Fruit fly (Drosophila melanogaster) S2 (cell line): Measurements from ENCODE around the gene CG14961.

Source experiments
- CG8478 ChIP-seq: fragments of >200 bp; optimal IDR thresholded peaks from 2 replicates; lab custom pipeline; 2018
- CTCF ChIP-seq, 2 experiments: fragments of >200 bp; optimal IDR thresholded peaks; 2 replicates each; lab custom pipeline; 2018

CG14961 gene

DNA sequence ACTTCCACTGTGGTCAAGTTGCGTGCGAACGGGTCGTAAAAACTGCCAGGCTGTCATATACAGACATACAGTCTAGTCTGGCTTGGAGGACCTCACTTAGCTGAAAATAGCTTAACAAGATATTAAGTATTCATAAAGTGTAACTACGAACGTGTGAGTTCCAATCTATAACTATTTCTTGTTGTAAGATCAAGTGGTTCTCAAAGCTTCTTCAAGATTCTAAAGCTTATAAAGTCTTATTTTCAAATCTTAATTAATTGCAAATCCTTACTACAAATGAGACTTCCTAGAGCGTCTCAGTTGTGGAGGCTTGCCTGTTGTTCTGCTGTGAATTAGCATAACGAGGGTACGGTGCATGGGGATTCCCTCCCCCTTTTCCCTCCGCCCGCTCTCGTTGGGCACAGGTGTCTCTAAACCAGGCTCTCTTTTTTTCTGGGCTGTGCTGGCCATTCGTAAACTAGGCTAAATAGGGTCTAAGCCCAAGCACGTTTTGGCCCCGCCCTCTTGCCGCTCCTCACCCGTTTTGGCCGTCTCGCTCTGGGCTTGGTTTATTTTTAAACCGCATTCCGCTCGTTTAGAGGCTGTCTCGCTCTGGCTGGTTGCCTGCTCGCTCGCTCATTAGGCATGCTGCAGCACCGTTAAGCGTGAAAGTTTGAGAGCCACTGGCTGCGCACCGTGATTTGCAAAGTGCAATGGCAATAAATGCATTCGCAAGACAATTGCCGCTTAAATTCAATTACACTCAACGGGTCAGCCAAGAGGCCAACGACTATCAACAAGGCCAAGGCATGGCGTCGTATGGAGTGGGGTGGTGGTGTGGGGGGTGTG is 8.4 kb downstream of the CG14961 start:
- TF ChIP-seq CG8478 (lab: Kevin White, UChicago) (no peak), CTCF (optimal IDR thresholded peaks at IDR 0.05; lab: Kevin White, UChicago) (no peak)

DNA sequence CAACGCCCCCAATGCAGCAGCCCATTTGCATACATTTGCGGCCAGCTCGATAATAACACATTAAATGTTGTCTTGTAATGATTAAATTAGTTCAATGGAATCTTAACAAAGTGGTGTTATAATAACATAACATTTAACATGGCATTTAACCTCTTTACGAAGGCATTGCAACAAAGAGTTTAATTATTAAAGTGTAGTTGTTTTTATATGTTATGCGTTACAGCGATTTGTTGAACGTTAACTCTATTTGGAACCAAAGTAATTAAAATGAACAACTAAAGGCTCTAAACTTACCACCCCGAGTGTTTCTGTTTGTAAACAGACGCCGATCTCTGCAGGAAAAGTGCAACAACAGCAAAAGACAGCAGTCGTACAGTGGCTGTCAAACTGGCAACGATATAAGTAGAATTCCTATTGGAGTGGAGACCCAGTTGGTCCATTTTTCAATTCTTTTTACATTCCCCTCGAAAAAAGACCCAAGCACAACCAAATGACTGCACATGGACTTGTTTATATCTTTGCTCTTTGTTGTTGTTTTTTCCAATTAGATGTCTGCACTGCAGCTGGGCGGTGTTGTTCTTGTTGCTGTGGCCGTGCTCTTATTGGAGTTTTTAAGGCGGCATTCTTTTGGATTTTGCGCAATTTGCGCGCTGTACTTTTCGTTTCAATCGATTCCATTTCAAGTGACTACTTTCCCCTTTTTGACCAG is 9.2 kb downstream of the CG14961 start:
- TF ChIP-seq CG8478 (lab: Kevin White, UChicago) (no peak), CTCF (optimal IDR thresholded peaks at IDR 0.05; lab: Kevin White, UChicago) (no peak)

DNA sequence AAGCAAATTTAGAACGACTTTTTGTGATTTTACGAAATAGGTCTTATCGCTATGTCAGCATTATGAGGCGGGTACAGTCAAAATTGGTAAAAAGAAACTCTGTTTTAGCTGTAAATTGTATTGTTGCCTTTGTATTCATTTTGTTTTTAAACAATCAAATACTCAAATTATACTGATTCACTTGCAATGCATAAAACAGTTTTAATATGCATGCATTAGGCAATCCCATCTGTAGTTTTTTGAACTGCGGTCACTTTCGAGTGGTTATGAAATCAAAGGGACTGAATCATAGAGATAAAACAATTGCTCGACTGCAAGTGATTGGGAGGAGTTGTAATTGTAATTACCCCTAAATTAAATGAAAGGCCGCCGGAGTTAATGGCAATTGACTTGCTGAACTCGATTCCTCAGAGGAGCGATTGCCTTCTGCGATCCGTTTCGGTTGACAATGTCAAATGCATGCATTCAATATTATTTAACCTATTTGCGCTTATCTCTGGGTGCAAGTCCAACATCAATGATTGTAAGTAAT is 9.9 kb downstream of the CG14961 start:
- no peak for TF ChIP-seq CTCF (optimal IDR thresholded peaks at IDR 0.05; lab: Kevin White, UChicago)
- no peak for TF ChIP-seq CG8478 (lab: Kevin White, UChicago)

DNA sequence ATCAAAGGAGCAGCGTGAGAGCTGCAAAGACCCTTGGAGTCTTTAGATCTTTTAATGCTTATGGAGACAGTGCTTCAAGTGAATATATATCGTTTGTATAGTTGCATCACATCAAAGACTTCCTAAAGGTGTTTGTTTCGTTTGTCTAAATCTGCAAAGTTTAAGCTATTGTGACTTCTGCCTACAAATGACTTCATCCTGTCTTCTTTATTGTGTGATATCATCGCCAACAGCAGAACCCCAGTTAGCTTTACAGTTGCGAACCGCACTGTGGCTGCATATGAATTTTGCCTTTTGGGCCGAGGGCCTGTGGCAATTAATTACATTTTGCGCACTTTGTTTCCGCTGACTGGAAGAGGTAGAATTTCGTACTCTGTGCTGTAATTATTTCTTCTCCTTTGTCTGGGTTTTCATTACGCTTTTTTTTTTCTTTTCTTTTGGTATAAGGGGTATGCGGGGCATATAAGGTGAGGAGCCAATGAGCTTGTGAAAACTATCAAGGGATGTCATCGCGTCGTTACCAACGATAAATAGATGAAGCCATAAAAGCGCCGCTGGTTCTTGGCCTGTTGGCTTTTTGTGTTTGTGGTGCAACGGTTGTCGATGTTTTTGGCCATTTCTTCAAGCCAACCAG is 12.6 kb downstream of the CG14961 start:
- TF ChIP-seq CTCF (optimal IDR thresholded peaks at IDR 0.05; lab: Kevin White, UChicago) (no peak), CG8478 (lab: Kevin White, UChicago) (no peak)

DNA sequence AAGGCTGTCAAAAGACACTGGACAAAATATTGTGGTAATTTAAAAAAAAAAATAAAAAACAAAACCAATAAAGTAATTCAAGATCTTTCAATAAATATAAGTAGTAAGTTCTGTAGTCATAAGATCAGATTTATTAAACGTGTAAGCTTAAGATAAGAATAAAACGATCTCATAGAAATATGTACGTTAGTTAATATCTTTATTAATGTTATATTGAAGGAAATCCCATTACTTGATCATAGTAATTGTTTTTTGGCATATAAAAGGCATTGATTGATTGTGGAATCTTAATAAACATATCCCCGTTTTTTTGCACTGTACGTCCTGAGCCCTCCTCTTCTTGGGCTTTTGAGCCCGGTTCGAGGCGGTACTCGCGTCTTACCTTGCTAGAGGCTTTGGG is 13.4 kb downstream of the CG14961 start:
- TF ChIP-seq CG8478 (lab: Kevin White, UChicago) (no peak), CTCF (optimal IDR thresholded peaks at IDR 0.05; lab: Kevin White, UChicago) (no peak)

DNA sequence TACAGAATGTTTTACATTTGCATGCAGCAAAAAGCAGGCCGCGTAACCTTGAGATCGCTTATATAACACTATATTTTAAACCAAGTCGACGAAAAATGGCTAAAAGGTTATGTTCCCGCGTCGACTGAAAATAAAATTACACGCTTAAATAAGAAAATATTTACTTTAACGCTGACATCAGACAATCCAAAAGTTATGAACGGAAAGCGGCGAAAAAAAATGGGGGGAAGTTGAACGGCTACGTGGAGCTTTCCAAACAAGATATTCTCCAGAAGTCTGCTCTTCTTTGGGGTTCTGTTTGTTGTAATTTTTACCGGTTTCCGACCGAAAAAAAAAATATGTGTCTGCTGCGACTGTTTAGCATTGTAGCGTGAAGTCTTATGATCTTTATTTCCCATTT is 14.7 kb downstream of the CG14961 start:
- TF ChIP-seq CTCF (optimal IDR thresholded peaks at IDR 0.05; lab: Kevin White, UChicago) = no peak
- no peak for TF ChIP-seq CG8478 (lab: Kevin White, UChicago)

DNA sequence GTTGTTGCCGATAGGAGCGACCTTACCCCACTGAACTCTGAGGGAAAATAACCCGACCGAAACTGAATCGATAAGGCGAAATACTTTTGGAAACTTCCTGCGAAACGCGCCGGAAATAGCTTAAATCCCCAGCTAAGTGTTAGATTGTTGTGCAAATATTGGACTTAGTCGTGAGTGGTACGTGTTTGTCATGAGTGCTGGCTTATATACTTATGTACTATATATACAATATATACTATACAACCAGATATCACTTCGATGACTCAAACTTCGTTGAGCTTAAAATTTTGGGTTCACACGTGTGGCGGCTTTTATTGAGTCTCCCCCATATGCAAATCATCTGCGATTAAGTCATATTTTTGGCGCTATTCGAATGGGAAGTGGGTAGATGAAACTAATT is 16.4 kb downstream of the CG14961 start:
- TF ChIP-seq CG8478 (lab: Kevin White, UChicago) (no peak), CTCF (optimal IDR thresholded peaks at IDR 0.05; lab: Kevin White, UChicago) (no peak)

DNA sequence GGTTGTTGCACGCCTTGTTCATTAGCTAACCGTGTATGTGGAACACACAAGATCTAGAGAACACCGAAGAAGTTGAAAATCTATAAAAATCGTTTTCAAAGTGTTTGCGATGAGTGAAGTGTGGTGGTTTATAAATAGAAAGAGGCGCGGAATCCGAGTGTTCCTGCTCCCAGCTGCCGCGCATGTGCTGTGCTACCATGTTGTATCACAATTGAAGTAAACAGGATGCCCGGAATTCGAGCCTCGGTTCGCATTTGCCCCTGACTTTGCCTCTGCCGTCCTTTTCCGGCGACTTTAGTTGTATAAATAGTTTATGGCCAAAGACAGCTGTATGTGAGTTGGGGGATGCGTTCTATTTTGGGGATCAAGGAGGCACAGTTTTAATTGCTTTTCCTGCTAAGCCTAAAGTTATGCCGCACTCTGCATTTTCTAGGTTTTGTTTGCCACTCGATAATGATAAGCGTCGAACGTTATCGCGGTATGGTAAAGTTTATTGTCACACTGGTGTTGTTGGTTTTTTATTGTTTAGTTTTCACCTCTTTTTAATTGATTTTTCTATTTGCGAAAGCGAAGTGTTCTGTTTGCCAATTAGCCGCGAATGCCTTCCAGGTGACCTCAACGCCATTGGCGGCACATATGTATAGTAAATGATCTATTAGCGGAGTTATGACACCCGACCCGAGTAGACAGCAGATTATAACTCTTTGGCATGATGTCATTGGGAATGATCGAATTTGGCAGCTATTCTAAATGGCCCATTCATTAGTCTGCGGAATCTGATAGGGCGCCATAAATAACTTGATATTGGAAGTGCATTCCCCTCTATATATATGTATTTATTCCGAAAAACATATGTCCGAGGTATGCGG is 19.3 kb downstream of the CG14961 start:
- TF ChIP-seq CTCF (optimal IDR thresholded peaks at IDR 0.05; lab: Kevin White, UChicago) (no peak), CG8478 (lab: Kevin White, UChicago) (no peak)

DNA sequence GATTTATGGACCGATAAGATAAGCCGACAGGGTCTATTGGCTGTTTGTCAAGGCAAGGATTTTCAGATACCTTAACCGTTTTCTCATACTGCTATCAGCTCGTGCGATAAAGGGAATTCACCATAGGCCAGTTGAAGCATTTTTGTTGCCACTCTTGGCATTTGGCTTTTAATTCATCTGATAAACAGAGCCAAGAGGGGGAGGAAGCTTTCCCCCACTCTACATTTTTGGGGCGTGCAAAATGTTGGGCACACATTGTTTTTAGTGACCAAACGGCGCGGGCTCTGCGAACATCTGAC is 19.9 kb downstream of the CG14961 start:
- TF ChIP-seq CG8478 (lab: Kevin White, UChicago) (no peak), CTCF (optimal IDR thresholded peaks at IDR 0.05; lab: Kevin White, UChicago) (no peak)

DNA sequence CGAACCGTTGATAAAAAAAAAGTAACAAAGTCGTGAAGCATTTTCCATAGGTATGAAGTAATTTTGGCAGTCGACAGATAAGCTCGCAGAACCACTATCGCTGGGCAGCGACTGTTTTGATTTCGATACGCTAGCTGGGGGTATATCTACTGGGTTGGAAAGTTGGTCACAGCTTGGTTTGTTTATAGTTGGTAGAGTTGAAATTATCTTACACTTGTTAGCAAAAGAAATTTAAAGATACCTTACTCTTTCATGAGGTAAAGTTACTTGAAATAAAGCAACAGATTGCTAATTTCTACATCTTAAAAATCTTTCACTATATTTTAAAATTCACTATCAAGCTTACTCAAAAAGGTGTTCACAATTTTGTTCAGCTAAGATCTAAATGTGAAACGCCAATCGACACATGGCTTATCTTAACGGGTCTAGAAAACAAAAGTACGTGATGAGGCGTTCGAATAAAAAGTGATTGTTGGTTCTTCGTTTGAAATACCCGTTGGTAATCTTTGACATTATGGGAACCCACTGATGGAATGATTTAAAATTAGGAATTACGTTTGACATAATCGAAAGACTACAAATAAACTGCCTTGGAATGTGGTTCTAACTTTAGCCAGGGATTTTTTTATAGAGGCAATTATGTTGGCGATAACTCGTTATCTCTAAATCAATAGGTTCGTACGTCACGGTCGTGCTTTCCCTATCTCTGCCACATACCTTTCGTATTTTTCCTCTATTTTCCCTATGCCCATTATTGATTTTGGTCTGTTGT is 20.9 kb downstream of the CG14961 start:
- no peak for TF ChIP-seq CG8478 (lab: Kevin White, UChicago)
- no peak for TF ChIP-seq CTCF (optimal IDR thresholded peaks at IDR 0.05; lab: Kevin White, UChicago)

DNA sequence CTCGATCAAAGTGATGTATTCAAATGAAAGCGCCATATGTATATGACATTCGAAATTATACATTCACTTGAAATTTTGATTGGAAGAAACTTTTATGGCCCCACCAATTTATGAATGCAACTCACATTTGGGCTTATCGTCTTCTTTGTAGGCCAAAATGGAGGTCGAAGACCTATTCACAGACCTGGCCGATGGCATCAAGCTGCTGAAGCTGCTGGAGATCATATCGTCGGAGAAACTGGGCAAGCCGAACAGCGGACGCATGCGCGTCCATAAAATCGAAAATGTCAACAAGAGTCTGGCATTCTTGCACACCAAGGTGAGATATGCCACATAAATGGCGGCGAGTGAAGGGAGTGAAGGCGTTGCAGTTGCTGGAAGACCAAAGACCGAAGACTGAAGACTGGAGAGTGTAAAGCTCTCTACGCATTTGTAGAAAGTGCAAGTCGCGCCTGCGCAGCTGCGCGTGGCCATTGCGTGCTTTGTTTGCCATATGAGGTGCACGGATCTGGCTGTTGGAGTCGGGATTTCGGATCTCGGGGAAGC is 22.0 kb downstream of the CG14961 start:
- no peak for TF ChIP-seq CG8478 (lab: Kevin White, UChicago)
- TF ChIP-seq CTCF (optimal IDR thresholded peaks at IDR 0.05; lab: Kevin White, UChicago) = no peak

DNA sequence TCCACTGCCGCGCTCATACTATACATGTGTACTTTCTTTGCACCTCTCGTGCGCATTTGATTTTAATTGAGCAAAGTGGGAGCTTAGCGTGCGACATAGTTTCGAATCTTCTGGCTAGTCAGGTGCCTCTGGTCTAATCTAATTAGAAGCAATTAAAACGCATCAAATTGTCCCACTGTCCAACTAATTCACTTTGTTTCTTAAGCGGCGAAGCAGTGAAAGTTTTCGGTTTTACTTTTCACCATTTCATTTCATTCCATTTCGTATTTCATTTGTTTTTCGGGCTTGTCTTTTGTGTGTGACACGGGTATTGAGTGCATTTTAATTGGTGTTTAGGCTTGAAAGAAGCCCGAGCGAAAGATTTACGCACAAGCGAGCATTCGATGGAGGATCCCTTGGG is 22.7 kb downstream of the CG14961 start:
- no peak for TF ChIP-seq CG8478 (lab: Kevin White, UChicago)
- no peak for TF ChIP-seq CTCF (optimal IDR thresholded peaks at IDR 0.05; lab: Kevin White, UChicago)

DNA sequence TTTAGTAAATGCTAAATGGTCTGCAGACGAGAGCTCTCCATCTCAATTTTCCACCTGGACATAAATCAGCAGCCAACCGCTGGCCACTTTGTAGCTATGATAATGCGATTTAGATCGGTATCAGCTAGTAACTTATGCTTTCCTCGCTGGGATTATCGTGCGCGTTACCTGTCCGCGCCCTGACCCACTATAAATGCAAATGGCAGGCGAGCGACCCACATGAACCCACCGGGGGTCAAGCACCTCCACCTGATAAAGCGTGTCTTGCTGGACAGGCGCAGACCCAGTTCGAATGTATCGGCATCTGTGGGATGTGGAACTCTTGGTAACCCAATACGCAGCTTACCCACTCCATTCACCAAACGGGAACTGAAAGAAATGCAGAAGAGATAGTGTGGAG is 23.4 kb downstream of the CG14961 start:
- no peak for TF ChIP-seq CG8478 (lab: Kevin White, UChicago)
- no peak for TF ChIP-seq CTCF (optimal IDR thresholded peaks at IDR 0.05; lab: Kevin White, UChicago)
